Worm (Caenorhabditis elegans) whole organism, early embryonic: Measurements from ENCODE around the gene mks-5.

Experiments used
- F13C5.2 ChIP-seq: sonication (generic microtip); optimal IDR thresholded peaks from 2 replicates; lab custom pipeline; 2017; ENCODE audit warnings: mild to moderate bottlenecking, missing genetic modification characterization, inconsistent platforms, missing compliant biosample characterization
- aly-1 ChIP-seq: sonication (generic microtip); optimal IDR thresholded peaks from 2 replicates; lab custom pipeline; 2016; ENCODE audit warnings: missing genetic modification characterization, missing compliant biosample characterization
- ama-1 ChIP-seq: fragments of 150-350 bp; optimal IDR thresholded peaks from 2 replicates; lab custom pipeline; 2014
- ceh-36 ChIP-seq: sonication (generic microtip); optimal IDR thresholded peaks from 2 replicates; lab custom pipeline; 2016; ENCODE audit warnings: missing genetic modification characterization, inconsistent platforms, missing compliant biosample characterization
- flt-1 ChIP-seq: fragments of 200-800 bp; sonication (Bioruptor generic); IDR thresholded peaks from 2 replicates; pipeline ENCODE4 v1.3.6; 2022; ENCODE audit warnings: missing genetic modification characterization, missing compliant biosample characterization
- hnd-1 ChIP-seq: sonication (generic microtip); optimal IDR thresholded peaks from 2 replicates; lab custom pipeline; 2016; ENCODE audit warnings: missing genetic modification characterization, missing compliant biosample characterization
- pes-1 ChIP-seq: fragments of 200-800 bp; sonication (Bioruptor generic); IDR thresholded peaks from 2 replicates; pipeline ENCODE4 v1.3.6; 2022; ENCODE audit warnings: missing genetic modification reagents, missing genetic modification characterization, missing compliant biosample characterization
- scrt-1 ChIP-seq: fragments of 200-800 bp; sonication (Bioruptor generic); IDR thresholded peaks from 2 replicates; pipeline ENCODE4 v1.3.6; 2022; ENCODE audit warnings: missing genetic modification characterization, missing compliant biosample characterization
- sea-1 ChIP-seq: fragments of 200-800 bp; sonication (Bioruptor generic); conservative IDR thresholded peaks from 2 replicates; pipeline ENCODE4 v1.3.6; 2022; ENCODE audit warnings: missing genetic modification characterization, missing compliant biosample characterization
- tbx-11 ChIP-seq: fragments of 200-800 bp; sonication (Bioruptor generic); IDR thresholded peaks from 2 replicates; pipeline ENCODE4 v1.3.6; 2022; ENCODE audit warnings: missing genetic modification characterization, missing compliant biosample characterization

DNA sequence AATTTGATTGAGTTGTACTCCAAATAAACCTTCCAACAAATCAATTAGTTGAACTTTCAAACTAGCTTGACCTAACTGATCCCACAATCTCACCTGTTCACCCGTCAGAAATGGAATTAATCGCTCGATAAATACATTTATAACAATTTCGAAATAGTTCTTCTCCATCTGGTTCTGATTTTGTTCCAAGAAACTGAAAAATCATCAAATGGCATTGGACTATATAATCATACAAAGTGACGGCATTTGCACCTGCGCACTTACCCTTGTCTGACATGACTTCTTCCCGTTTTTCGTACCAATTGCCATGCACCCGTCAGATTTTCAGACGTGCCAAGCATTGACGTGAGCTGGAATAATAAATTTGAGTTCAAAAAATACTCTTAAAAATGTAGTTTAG lies 10.7 kb downstream of the mks-5 start:
- TF ChIP-seq ama-1 (lab: Kevin White, UChicago), result no peak
- TF ChIP-seq tbx-11 (GFP tag; lab: Robert Waterston, UW), result no peak
- TF ChIP-seq ceh-36 (tag; lab: Kevin White, UChicago), result no peak
- no peak for TF ChIP-seq flt-1
- TF ChIP-seq scrt-1 (GFP tag; lab: Robert Waterston, UW), result no peak
- no peak for TF ChIP-seq hnd-1
- TF ChIP-seq pes-1, result no peak
- no peak for TF ChIP-seq F13C5.2 (tag; lab: Kevin White, UChicago)
- no peak for TF ChIP-seq aly-1 (tag; lab: Kevin White, UChicago)
- TF ChIP-seq sea-1, result no peak
